Fruit fly (Drosophila melanogaster): ENCODE data around the gene Cpr64Ac.

Cpr64Ac gene

DNA sequence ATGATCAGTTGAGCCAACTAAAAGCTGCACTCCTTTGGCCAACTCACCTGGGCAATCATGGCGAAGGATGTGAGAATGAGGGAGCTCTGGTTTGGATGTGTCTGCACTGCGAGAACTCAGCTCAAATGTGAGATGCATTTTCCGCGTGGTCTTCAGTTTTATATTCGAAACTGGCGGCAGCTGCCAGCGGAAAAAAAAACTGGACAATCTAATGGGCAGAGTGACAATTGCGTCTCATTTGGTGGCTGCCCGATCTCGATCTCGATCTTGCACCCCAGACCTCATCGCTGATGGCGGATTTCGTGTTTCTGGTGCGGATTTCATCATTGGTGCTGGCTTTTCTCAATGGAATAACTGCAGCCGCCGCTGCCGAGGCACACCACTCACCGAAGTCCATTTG lies at the start of gene Cpr64Ac:
TSS of gene Cpr64Ac (minus strand) at position 101 of the 400 bp plus-strand sequence.
- TF ChIP-seq CTCF (optimal IDR thresholded peaks at IDR 0.05) (no peak), CG8478 (optimal IDR thresholded peaks at IDR 0.05) (no peak)

DNA sequence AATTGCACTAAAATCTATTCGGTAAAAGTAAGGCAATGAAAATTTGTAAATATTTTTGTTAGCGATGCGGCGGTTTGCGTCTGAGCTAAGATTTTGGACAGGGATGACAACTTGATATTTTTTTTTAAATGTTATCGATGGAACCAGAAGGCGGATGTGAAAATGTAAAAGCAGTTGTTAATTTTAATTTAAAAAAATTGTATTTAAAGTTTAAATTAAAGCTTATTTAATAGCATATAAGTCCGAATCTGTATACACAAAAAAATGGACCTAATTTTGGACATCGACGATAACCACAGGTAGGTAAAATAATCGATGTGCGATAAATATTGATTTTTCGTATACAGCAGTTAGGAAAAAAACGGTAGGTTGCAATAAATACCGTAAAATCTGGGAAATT lies 49.7 kb upstream of the Cpr64Ac start, which contains the start of the genes CG11586 and VhaM9.7-a:
TSS of gene CG11586 (minus strand) at position 87 of the 400 bp plus-strand sequence.
TSS of gene VhaM9.7-a (plus strand) at position 322 of the 400 bp plus-strand sequence.
- no peak for TF ChIP-seq CTCF (optimal IDR thresholded peaks at IDR 0.05)
- TF ChIP-seq CG8478 (optimal IDR thresholded peaks at IDR 0.05) = no peak

DNA sequence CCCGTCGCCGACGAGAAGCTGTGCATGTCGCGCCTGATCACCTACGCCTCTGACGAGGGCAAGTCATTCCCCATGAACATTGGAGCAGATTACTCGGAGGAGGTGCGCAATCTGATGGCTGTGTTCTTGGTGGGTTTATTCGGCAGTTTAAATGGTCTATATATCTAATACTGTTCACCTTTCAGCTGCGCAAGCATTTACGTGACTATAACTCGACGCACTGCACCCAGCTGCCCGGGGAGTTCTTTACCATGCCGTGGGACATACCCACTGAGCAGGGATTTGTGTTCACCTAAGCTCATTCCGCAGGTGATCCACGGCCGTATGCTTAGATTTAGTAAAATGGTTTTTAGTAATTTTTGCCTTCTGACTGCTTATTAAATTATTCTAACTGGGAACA lies 48.5 kb upstream of the Cpr64Ac start:
- TF ChIP-seq CG8478 (optimal IDR thresholded peaks at IDR 0.05) (no peak), CTCF (optimal IDR thresholded peaks at IDR 0.05) (no peak)

dm6 chr3L:4259102-4259558 lies 46.4 kb upstream of the Cpr64Ac start, which contains the start of the genes CG15011 and CG1309:
CG15011 (minus strand) TSS chr3L:4259152.
CG1309 (plus strand) TSS chr3L:4259430.
- peak in 1 of 2 experiments; percentile 2 for TF ChIP-seq CTCF (optimal IDR thresholded peaks at IDR 0.05)
- no peak for TF ChIP-seq CG8478 (optimal IDR thresholded peaks at IDR 0.05)

DNA sequence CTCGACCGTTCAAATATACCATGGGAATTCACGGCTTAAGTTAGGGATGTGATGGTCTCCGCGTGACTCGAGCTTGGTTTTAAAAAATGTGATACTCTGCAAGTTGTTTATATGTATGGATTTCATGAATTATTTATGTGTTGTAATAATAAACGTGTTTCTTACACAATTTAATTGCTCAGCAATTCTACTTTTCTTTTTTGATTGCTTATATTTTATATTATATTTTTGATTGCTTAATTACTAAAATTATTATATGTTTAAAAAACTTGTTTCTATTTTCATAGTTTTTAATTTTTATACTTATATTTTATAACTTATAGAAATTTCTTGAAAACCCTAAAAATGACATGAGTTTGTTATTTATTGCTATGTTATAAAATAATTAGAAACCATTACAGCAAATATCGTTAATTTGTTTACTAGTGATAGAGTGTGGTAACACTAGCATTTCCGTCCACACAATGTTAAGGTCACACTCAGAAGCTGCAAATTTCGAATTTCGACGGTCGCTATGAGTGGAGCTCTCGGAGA lies 41.7 kb upstream of the Cpr64Ac start, which contains the start of the genes ago and CG1265:
TSS of gene ago (minus strand) at position 6 of the 534 bp plus-strand sequence.
TSS of gene CG1265 (plus strand) at position 476 of the 534 bp plus-strand sequence.
- TF ChIP-seq CTCF (optimal IDR thresholded peaks at IDR 0.05) = no peak

- no peak for TF ChIP-seq CTCF (optimal IDR thresholded peaks at IDR 0.05)
- TF ChIP-seq CG8478 (optimal IDR thresholded peaks at IDR 0.05) = no peak
Measured at dm6 chr3L:4253611-4254300, 41.0 kb upstream of the Cpr64Ac start.

DNA sequence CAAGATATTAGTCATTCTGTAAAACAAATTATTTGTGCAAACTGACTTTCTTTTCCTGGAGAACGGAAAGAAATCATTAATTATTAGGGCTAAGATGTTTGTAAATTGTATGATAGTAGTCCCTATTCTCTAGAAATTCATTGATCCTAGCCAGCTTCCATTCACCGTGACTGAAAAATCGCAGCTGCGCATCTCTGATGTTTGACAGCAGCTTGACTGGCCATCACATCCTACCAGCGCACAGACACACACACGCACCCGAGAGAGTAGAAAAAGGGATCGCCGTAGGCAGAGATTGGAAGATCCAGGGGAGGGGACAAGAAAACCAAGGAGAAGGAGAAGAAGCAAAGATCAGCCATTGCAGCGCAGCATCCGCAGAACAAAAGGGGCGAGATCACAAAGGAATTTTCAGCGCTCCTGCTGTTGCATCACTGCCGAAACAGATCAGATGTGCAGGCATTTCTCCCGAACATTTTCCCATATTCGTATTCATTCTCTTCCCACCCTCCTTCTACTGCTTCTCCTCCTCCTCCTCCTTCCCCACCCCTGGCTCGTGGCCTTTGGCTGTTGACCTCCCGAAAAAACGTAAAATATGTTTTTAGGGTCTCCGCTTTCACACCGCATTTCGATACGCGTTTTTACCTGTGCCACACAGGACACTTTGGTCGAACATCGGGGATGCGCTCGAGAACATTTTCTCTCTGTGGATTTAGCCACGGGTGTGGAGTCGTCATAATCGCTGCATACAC lies 40.3 kb upstream of the Cpr64Ac start:
- TF ChIP-seq CG8478 (optimal IDR thresholded peaks at IDR 0.05) = no peak
- TF ChIP-seq CTCF (optimal IDR thresholded peaks at IDR 0.05) = no peak

- no peak for TF ChIP-seq CG8478 (optimal IDR thresholded peaks at IDR 0.05)
- TF ChIP-seq CTCF (optimal IDR thresholded peaks at IDR 0.05) = no peak
Measured at dm6 chr3L:4252121-4252861, 39.6 kb upstream of the Cpr64Ac start.

dm6 chr3L:4242428-4242827 lies 29.7 kb upstream of the Cpr64Ac start, which contains the start of gene pav:
pav (plus strand) TSS chr3L:4242734.
- TF ChIP-seq CG8478 (optimal IDR thresholded peaks at IDR 0.05) (no peak), CTCF (optimal IDR thresholded peaks at IDR 0.05) (no peak)

DNA sequence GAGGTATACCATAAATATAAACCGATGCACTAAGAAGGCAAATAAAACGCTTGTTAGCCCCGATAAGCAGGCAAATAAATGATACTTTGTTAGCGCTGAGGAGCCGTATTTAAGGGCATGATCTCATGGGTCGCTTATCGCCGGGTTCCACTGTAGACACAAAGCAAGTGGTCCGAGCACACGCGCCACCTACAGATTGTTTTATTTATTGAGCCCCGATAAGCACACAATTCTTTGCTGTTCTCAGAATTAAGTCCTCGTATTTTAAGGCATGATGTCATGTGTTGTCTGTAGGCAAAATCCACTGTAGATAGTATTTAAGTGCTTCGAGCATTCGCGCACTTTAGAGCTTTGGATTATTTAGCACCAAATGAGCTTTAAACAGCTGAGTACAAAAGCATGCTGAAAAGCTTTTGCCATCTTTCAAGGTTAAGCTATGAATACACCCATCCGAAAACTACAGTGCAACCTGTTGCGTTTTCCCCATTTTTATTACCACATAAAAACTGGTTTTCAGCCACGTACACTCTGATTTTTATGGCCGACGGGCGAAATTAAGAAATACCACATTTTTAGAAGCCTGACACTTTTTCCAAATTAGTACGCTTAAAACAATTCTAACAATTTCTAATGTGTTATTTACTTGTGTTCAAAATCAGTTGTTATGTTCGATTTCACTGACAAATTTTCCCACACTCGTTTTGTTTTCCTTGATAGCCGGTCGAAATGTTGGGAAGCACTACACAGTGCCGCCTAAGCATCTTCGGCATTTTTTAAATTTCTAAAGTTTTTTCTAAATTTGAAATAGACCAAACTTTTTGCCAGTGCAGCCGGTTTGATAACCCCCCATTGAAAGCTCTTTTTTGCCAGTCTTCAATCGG lies 27.0 kb upstream of the Cpr64Ac start, which contains the start of gene Sqor:
TSS of gene Sqor (plus strand) at position 732 of the 881 bp plus-strand sequence.
- TF ChIP-seq CG8478 (optimal IDR thresholded peaks at IDR 0.05) (no peak), CTCF (optimal IDR thresholded peaks at IDR 0.05) (peak; percentile 89 to 94)

DNA sequence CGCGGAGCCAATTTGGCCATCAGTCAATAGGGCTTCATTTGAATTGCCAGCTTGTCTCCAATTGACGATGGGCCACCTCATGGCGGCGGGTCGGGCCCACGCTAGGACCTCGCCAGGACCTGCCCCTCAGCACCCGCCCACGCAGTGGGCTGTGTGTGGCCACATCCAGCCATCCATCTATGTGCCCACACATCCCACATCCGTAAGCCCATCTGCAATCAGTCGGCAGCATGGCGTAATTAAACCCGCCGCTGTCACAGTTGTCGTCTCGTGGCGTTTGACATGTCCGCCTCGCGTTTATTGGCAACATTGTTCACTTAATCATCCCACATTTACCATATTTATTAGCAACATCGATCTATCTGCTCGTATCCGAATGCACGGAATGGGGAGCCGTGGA lies 25.5 kb upstream of the Cpr64Ac start:
- TF ChIP-seq CG8478 (optimal IDR thresholded peaks at IDR 0.05) (no peak), CTCF (optimal IDR thresholded peaks at IDR 0.05) (no peak)

dm6 chr3L:4236097-4236572 lies 23.4 kb upstream of the Cpr64Ac start, which contains the start of gene ImpL2:
ImpL2 (minus strand) TSS chr3L:4236147.
- TF ChIP-seq CTCF (optimal IDR thresholded peaks at IDR 0.05) = no peak
- TF ChIP-seq CG8478 (optimal IDR thresholded peaks at IDR 0.05) = no peak

DNA sequence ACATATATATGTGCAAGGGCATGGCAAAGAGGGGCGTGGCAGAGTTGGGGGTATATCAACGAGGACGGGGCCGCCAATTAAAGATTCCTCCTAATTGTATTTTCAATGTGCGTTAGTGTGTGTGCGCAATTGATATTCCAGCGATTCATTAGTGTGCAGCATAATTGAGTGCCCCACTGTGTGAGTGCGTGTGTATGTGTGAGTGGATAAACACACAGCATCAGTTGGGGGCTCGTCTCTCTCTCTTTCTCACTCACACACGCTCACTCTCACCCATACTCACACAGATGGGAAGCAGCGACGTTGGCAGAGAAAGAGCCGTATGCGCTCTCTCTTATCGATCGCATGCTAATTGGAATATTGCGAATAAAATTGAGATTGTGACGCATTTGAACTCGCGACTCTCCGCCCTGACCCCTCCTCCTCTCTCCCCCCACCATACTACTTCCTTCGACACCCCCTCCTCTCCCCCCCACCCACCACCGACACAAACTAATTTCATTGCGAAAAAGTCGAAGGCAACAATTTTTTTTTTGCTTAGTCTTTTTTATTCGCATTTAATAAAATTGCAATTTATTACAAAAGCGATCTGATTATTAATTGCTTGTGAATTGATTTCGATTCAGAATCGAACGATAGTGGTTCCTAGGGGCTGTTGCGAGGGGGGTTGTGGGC lies 21.0 kb upstream of the Cpr64Ac start:
- TF ChIP-seq CTCF (optimal IDR thresholded peaks at IDR 0.05) = no peak
- TF ChIP-seq CG8478 (optimal IDR thresholded peaks at IDR 0.05) = peak; percentile 76
